Worm (Caenorhabditis elegans) whole organism, young adult: ENCODE measurements around the gene B0035.3.

Experiments
- B0019.2 ChIP-seq: fragments of 200-800 bp; sonication (Bioruptor generic); conservative IDR thresholded peaks from 2 replicates; pipeline ENCODE4 v1.3.6; 2022; ENCODE audit warnings: missing genetic modification reagents, missing genetic modification characterization, missing compliant biosample characterization
- C06A6.2 ChIP-seq: fragments of 200-800 bp; sonication (Bioruptor generic); conservative IDR thresholded peaks from 2 replicates; pipeline ENCODE4 v1.3.6; 2022; ENCODE audit warnings: missing genetic modification characterization, missing compliant biosample characterization
- F57A8.1 ChIP-seq: fragments of 200-800 bp; sonication (Bioruptor generic); optimal IDR thresholded peaks from 2 replicates; lab custom pipeline; 2018; ENCODE audit warnings: mild to moderate bottlenecking, missing genetic modification characterization, moderate library complexity, missing compliant biosample characterization
- Y53F4B.3 ChIP-seq: fragments of 200-800 bp; sonication (Bioruptor generic); IDR thresholded peaks from 2 replicates; pipeline ENCODE4 v1.3.6; 2022; ENCODE audit warnings: missing genetic modification reagents, missing genetic modification characterization, missing compliant biosample characterization
- ZK185.1 ChIP-seq: sonication (generic microtip); optimal IDR thresholded peaks from 2 replicates; lab custom pipeline; 2016; ENCODE audit warnings: mild to moderate bottlenecking, missing genetic modification characterization, missing compliant biosample characterization; ENCODE audit not compliant: poor library complexity, severe bottlenecking
- bed-1 ChIP-seq: fragments of 200-800 bp; sonication (Bioruptor generic); IDR thresholded peaks from 2 replicates; pipeline ENCODE4 v1.3.6; 2022; ENCODE audit warnings: missing genetic modification reagents, missing genetic modification characterization, missing compliant biosample characterization
- cebp-1 ChIP-seq, 2 experiments: fragments of 200-800 bp in 1 of 2; sonication (Bioruptor generic) in 1 of 2; sonication (generic microtip) in 1 of 2; IDR thresholded peaks in 1 of 2; optimal IDR thresholded peaks in 1 of 2; 2 replicates each; pipeline versions ENCODE4 v1.3.6 to Lab custom; 2017 to 2022; ENCODE audit warnings: missing compliant biosample characterization in 2 of 2, missing genetic modification characterization in 2 of 2, mild to moderate bottlenecking in 1 of 2, missing genetic modification reagents in 1 of 2, moderate library complexity in 1 of 2
- cebp-2 ChIP-seq: fragments of 200-800 bp; sonication (Bioruptor generic); IDR thresholded peaks from 2 replicates; pipeline ENCODE4 v1.3.6; 2022; ENCODE audit warnings: missing genetic modification characterization, missing compliant biosample characterization
- ceh-27 ChIP-seq: fragments of 200-800 bp; sonication (Bioruptor generic); optimal IDR thresholded peaks from 2 replicates; lab custom pipeline; 2018; ENCODE audit warnings: mild to moderate bottlenecking, missing genetic modification characterization, moderate library complexity, missing compliant biosample characterization
- ceh-40 ChIP-seq: fragments of 200-800 bp; sonication (Bioruptor generic); IDR thresholded peaks from 2 replicates; pipeline ENCODE4 v1.3.6; 2022; ENCODE audit warnings: missing genetic modification characterization, missing compliant biosample characterization
- ceh-79 ChIP-seq: sonication (generic microtip); optimal IDR thresholded peaks from 2 replicates; lab custom pipeline; 2017; ENCODE audit warnings: mild to moderate bottlenecking, missing genetic modification characterization, missing compliant biosample characterization
- chd-7 ChIP-seq: sonication (generic microtip); optimal IDR thresholded peaks from 2 replicates; lab custom pipeline; 2016; ENCODE audit warnings: mild to moderate bottlenecking, missing genetic modification characterization, moderate library complexity, missing compliant biosample characterization
- ekl-4 ChIP-seq: fragments of 200-800 bp; sonication (Bioruptor generic); IDR thresholded peaks from 2 replicates; pipeline ENCODE4 v1.3.6; 2022; ENCODE audit warnings: missing genetic modification reagents, missing genetic modification characterization, missing compliant biosample characterization
- ets-4 ChIP-seq: fragments of 200-800 bp; sonication (Bioruptor generic); optimal IDR thresholded peaks from 2 replicates; lab custom pipeline; 2018; ENCODE audit warnings: mild to moderate bottlenecking, missing genetic modification characterization, missing compliant biosample characterization
- him-1 ChIP-seq: sonication (generic microtip); optimal IDR thresholded peaks from 2 replicates; lab custom pipeline; 2016; ENCODE audit warnings: missing genotype, missing genetic modification reagents, missing genetic modification characterization, missing compliant biosample characterization
- lin-26 ChIP-seq: fragments of 200-800 bp; sonication (Bioruptor generic); IDR thresholded peaks from 2 replicates; pipeline ENCODE4 v1.3.6; 2022; ENCODE audit warnings: missing genetic modification reagents, missing genetic modification characterization, missing compliant biosample characterization
- lin-54 ChIP-seq: fragments of 200-800 bp; sonication (Bioruptor generic); optimal IDR thresholded peaks from 2 replicates; lab custom pipeline; 2018; ENCODE audit warnings: mild to moderate bottlenecking, missing genetic modification characterization, missing compliant biosample characterization
- madf-10 ChIP-seq: sonication (generic microtip); optimal IDR thresholded peaks from 2 replicates; lab custom pipeline; 2016; ENCODE audit warnings: mild to moderate bottlenecking, missing genetic modification characterization, missing compliant biosample characterization
- madf-8 ChIP-seq: fragments of 200-800 bp; sonication (Bioruptor generic); conservative IDR thresholded peaks from 2 replicates; pipeline ENCODE4 v1.3.6; 2022; ENCODE audit warnings: missing genetic modification reagents, missing genetic modification characterization, missing compliant biosample characterization
- mel-28 ChIP-seq: sonication (generic microtip); optimal IDR thresholded peaks from 2 replicates; lab custom pipeline; 2016; ENCODE audit warnings: borderline replicate concordance, mild to moderate bottlenecking, missing genetic modification characterization, missing compliant biosample characterization
- nfyb-1 ChIP-seq: fragments of 200-800 bp; sonication (Bioruptor generic); IDR thresholded peaks from 2 replicates; pipeline ENCODE4 v1.3.6; 2022; ENCODE audit warnings: missing genetic modification reagents, missing genetic modification characterization, missing compliant biosample characterization
- nhr-179 ChIP-seq: sonication (generic microtip); optimal IDR thresholded peaks from 2 replicates; lab custom pipeline; 2016; ENCODE audit warnings: mild to moderate bottlenecking, missing genetic modification characterization, missing compliant biosample characterization
- nhr-27 ChIP-seq: fragments of 200-800 bp; sonication (Bioruptor generic); optimal IDR thresholded peaks from 2 replicates; lab custom pipeline; 2018; ENCODE audit warnings: mild to moderate bottlenecking, missing genetic modification characterization, moderate library complexity, missing compliant biosample characterization
- nhr-80 ChIP-seq: sonication (generic microtip); optimal IDR thresholded peaks from 2 replicates; lab custom pipeline; 2016; ENCODE audit warnings: missing genetic modification characterization, missing compliant biosample characterization
- nhr-90 ChIP-seq: sonication (generic microtip); optimal IDR thresholded peaks from 2 replicates; lab custom pipeline; 2016; ENCODE audit warnings: missing genotype, mild to moderate bottlenecking, missing genetic modification characterization, missing compliant biosample characterization
- rec-8 ChIP-seq, 2 experiments: sonication (generic microtip); optimal IDR thresholded peaks; 2 replicates each; lab custom pipeline; 2016; ENCODE audit warnings: mild to moderate bottlenecking in 2 of 2, missing genetic modification characterization in 2 of 2, missing genetic modification reagents in 2 of 2, missing genotype in 2 of 2, missing biosample characterization in 1 of 2, missing compliant biosample characterization in 1 of 2, moderate library complexity in 1 of 2
- rpc-1 ChIP-seq, 2 experiments: fragments of 150-350 bp in 1 of 2; sonication (generic microtip) in 1 of 2; optimal IDR thresholded peaks; 2 replicates each; lab custom pipeline; 2014 to 2018; ENCODE audit warnings: missing biosample characterization in 1 of 2, missing genetic modification characterization in 1 of 2, missing genetic modification reagents in 1 of 2, missing genotype in 1 of 2
- snpc-1.1 ChIP-seq: sonication (generic microtip); optimal IDR thresholded peaks from 2 replicates; lab custom pipeline; 2017; ENCODE audit warnings: missing genetic modification characterization, mild to moderate bottlenecking, missing compliant biosample characterization, antibody characterized with exemption, moderate library complexity, missing genotype, missing genetic modification reagents; ENCODE audit not compliant: insufficient read depth
- snpc-4 ChIP-seq, 5 experiments: fragments of 150-350 bp in 1 of 5; sonication (generic microtip) in 4 of 5; optimal IDR thresholded peaks; 2 replicates each; lab custom pipeline; 2014 to 2018; ENCODE audit warnings: missing genetic modification characterization in 5 of 5, missing biosample characterization in 3 of 5, antibody characterized with exemption in 2 of 5, mild to moderate bottlenecking in 2 of 5, missing compliant biosample characterization in 2 of 5, missing genotype in 2 of 5, moderate library complexity in 2 of 5, missing genetic modification reagents in 1 of 5
- tbp1 ChIP-seq: fragments of 200-800 bp; sonication (Bioruptor generic); optimal IDR thresholded peaks from 2 replicates; lab custom pipeline; 2018; ENCODE audit warnings: mild to moderate bottlenecking, missing genetic modification characterization, missing compliant biosample characterization
- tlf-1 ChIP-seq: fragments of 200-800 bp; sonication (Bioruptor generic); optimal IDR thresholded peaks from 2 replicates; lab custom pipeline; 2018; ENCODE audit warnings: mild to moderate bottlenecking, missing genetic modification characterization, missing compliant biosample characterization
- unc-130 ChIP-seq: sonication (generic microtip); optimal IDR thresholded peaks from 2 replicates; lab custom pipeline; 2016; ENCODE audit warnings: missing genetic modification reagents, missing genetic modification characterization, missing compliant biosample characterization
- ztf-22 ChIP-seq: fragments of 200-800 bp; sonication (Bioruptor generic); optimal IDR thresholded peaks from 2 replicates; lab custom pipeline; 2018; ENCODE audit warnings: mild to moderate bottlenecking, missing genetic modification characterization, moderate library complexity, missing compliant biosample characterization
- ztf-3 ChIP-seq: fragments of 200-800 bp; sonication (Bioruptor generic); optimal IDR thresholded peaks from 2 replicates; lab custom pipeline; 2018; ENCODE audit warnings: mild to moderate bottlenecking, missing genetic modification characterization, missing compliant biosample characterization

Gene B0035.3

DNA sequence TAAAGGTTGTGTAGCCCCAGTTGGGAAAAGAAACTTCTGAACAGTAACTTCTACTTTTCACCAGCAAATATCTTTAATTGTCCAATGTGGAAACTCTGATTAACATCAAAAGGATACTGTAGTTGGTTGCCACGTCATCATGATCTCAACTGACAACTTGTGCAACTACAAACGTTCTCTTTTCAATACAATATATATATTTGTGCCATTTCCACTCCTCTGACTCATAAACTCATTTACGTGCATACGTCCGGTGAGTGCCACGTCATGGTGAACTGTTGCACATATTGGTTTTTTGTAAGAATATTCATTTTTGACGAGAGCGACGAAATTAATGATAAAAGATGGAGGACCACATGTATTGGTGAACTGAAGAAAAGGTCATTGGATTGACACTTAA, 7.0 kb downstream of the B0035.3 start:
- TF ChIP-seq ets-4 (GFP tag; lab: Kevin White, UChicago) (no peak), ZK185.1 (tag; lab: Kevin White, UChicago) (no peak), tlf-1 (GFP tag; lab: Kevin White, UChicago) (no peak), ztf-22 (no peak), him-1 (no peak), bed-1 (GFP tag; lab: Robert Waterston, UW) (no peak), Y53F4B.3 (GFP tag; lab: Robert Waterston, UW) (no peak), rec-8 (tag; optimal IDR thresholded peaks at IDR 0.05; lab: Kevin White, UChicago) (no peak), nhr-27 (tag; lab: Kevin White, UChicago) (no peak), lin-26 (GFP tag; lab: Robert Waterston, UW) (no peak), ztf-3 (GFP tag; lab: Kevin White, UChicago) (no peak), C06A6.2 (GFP tag; lab: Robert Waterston, UW) (no peak), ceh-27 (GFP tag; lab: Kevin White, UChicago) (no peak), nhr-90 (tag; lab: Kevin White, UChicago) (no peak), mel-28 (tag; lab: Kevin White, UChicago) (no peak), lin-54 (GFP tag; lab: Kevin White, UChicago) (no peak), nhr-179 (no peak), F57A8.1 (no peak), B0019.2 (GFP tag; lab: Robert Waterston, UW) (no peak)

DNA sequence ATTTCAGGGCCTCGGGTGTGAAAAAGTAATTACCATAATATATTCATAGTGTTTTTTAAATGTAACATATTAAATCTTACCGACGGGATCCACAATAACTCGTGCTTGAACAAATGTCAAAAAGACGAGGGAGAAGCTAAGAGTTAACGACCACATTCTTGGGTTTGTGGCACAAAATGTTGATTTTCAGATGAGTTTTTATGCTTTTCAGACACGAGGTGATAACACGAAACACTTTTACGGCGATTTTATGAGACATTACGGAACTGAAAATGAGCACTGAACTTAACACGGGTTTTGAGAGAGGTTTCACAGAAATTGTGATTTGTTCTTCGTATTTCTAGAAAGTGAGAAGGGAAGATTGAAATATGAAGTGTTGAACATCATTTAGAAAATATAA, 8.2 kb downstream of the B0035.3 start, which contains the start of gene B0035.13:
B0035.13 (minus strand) TSS at position 173 of the 400 bp plus-strand sequence.
- no peak for TF ChIP-seq ceh-40
- no peak for TF ChIP-seq bed-1 (GFP tag; lab: Robert Waterston, UW)
- TF ChIP-seq nhr-80 (tag; lab: Kevin White, UChicago): peak; percentile 18
- TF ChIP-seq ztf-22: no peak
- no peak for TF ChIP-seq madf-8
- no peak for TF ChIP-seq snpc-1.1

DNA sequence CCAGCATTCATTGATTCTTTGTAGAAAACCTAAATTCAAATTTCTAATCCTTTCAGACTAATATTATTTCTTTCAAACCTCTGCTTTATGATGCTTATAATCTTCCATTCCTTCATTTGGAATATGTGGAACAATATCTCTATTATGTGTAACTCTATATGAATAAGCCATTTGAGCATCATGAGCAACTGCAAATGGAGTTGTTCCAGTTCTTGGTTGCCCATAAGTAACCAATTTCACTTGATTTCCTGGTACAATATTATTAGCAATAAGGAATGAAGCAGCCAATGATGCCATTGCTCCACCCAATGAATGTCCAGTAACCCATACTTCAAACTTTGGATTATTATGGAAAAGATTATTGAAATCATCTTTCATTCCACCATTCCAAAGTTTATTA, 9.8 kb downstream of the B0035.3 start:
- TF ChIP-seq ekl-4 (GFP tag; lab: Robert Waterston, UW) (no peak), tbp1 (GFP tag; lab: Kevin White, UChicago) (no peak), nfyb-1 (no peak), C06A6.2 (GFP tag; lab: Robert Waterston, UW) (no peak), ceh-40 (no peak), snpc-4 (GFP tag; optimal IDR thresholded peaks at IDR 0.05; lab: Kevin White, UChicago) (no peak), snpc-4 (tag; optimal IDR thresholded peaks at IDR 0.05; lab: Kevin White, UChicago) (no peak), chd-7 (tag; lab: Kevin White, UChicago) (no peak), madf-10 (tag; lab: Kevin White, UChicago) (no peak), ceh-79 (tag; lab: Kevin White, UChicago) (no peak), cebp-1 (GFP tag; IDR thresholded peaks at IDR 0.05; lab: Robert Waterston, UW) (no peak), cebp-1 (tag; optimal IDR thresholded peaks at IDR 0.05; lab: Kevin White, UChicago) (no peak), rpc-1 (optimal IDR thresholded peaks at IDR 0.05; lab: Kevin White, UChicago) (no peak), rpc-1 (tag; optimal IDR thresholded peaks at IDR 0.05; lab: Kevin White, UChicago) (no peak), B0019.2 (GFP tag; lab: Robert Waterston, UW) (no peak), cebp-2 (GFP tag; lab: Robert Waterston, UW) (no peak), unc-130 (GFP tag; lab: Kevin White, UChicago) (no peak), nhr-27 (tag; lab: Kevin White, UChicago) (no peak)
- TF ChIP-seq, all 124 proteins: peak for 0
